Fruit fly (Drosophila melanogaster): ENCODE results near the gene CG13026.

DNA sequence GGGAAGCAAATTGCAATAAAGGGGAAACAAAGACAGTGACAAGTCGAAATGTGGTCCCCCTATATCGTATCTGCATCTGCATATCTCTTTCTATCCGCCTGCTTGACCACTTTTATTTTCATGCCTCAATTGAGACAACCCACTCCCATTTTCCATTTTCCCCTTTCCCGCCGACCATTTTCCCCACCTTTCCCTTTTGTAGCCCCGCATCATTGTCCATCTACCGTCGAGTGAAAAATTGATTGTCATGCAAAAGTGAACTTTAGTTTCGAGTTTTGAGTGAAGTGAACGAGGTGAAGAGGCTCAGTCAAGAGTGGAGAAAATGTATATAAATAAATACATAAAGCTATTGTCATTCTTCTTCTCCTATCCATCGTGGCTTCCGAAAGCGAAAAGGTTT is 21.7 kb downstream of the CG13026 start:
- TF ChIP-seq CTCF (optimal IDR thresholded peaks at IDR 0.05) (no peak), CG8478 (optimal IDR thresholded peaks at IDR 0.05) (no peak)
